Fruit fly (Drosophila melanogaster) whole organism, embryonic: Measurements from ENCODE around the gene SCCRO.
A peak's percentile ranks its signal among the peaks of the same experiment; 100 is the strongest.

Experiments used
- Aef1 ChIP-seq: fragments of 200-800 bp; sonication (Bioruptor generic); IDR thresholded peaks from 3 replicates; pipeline ENCODE4 v1.3.6; 2022; ENCODE audit warnings: missing biosample characterization, missing genetic modification characterization
- Bdp1 ChIP-seq: fragments of 200-800 bp; sonication (Bioruptor generic); optimal IDR thresholded peaks from 3 replicates; lab custom pipeline; 2016; ENCODE audit warnings: missing biosample characterization, missing genetic modification characterization
- CG1024 ChIP-seq: fragments of 200-800 bp; sonication (Bioruptor generic); IDR thresholded peaks from 2 replicates; pipeline ENCODE4 v1.3.6; 2022; ENCODE audit warnings: missing biosample characterization, missing genetic modification characterization
- CG10321 ChIP-seq: fragments of 200-800 bp; sonication (Bioruptor generic); IDR thresholded peaks from 2 replicates; pipeline ENCODE4 v1.3.6; 2022; ENCODE audit warnings: missing biosample characterization, missing genetic modification characterization
- CG1233 ChIP-seq: fragments of 200-800 bp; sonication (Bioruptor generic); optimal IDR thresholded peaks from 4 replicates; lab custom pipeline; 2018; ENCODE audit warnings: missing biosample characterization, mild to moderate bottlenecking, missing genetic modification characterization
- CG12942 ChIP-seq: fragments of 200-800 bp; sonication (Bioruptor generic); optimal IDR thresholded peaks from 3 replicates; lab custom pipeline; 2016; ENCODE audit warnings: missing biosample characterization, missing genetic modification characterization
- CG13624 ChIP-seq: fragments of 200-800 bp; sonication (Bioruptor generic); optimal IDR thresholded peaks from 2 replicates; lab custom pipeline; 2016; ENCODE audit warnings: missing biosample characterization, missing genetic modification characterization
- CG13775 ChIP-seq: fragments of 200-800 bp; sonication (Bioruptor generic); optimal IDR thresholded peaks from 3 replicates; lab custom pipeline; 2017; ENCODE audit warnings: missing biosample characterization, mild to moderate bottlenecking, missing genetic modification characterization
- CG1529 ChIP-seq: fragments of 200-800 bp; sonication (Bioruptor generic); optimal IDR thresholded peaks from 3 replicates; lab custom pipeline; 2018; ENCODE audit warnings: missing biosample characterization, missing genetic modification characterization
- CG17328 ChIP-seq: fragments of 200-800 bp; sonication (Bioruptor generic); IDR thresholded peaks from 2 replicates; pipeline ENCODE4 v1.3.6; 2022; ENCODE audit warnings: missing biosample characterization, missing genetic modification characterization
- CG17361 ChIP-seq: fragments of 200-800 bp; sonication (Bioruptor generic); IDR thresholded peaks from 3 replicates; pipeline ENCODE4 v1.3.6; 2022; ENCODE audit warnings: missing biosample characterization, missing genetic modification characterization
- CG2120 ChIP-seq: fragments of 200-800 bp; sonication (Bioruptor generic); optimal IDR thresholded peaks from 3 replicates; lab custom pipeline; 2016; ENCODE audit warnings: missing biosample characterization, missing genetic modification characterization
- CG2678 ChIP-seq: fragments of 200-800 bp; sonication (Bioruptor generic); optimal IDR thresholded peaks from 3 replicates; lab custom pipeline; 2019; ENCODE audit warnings: missing biosample characterization, mild to moderate bottlenecking, missing genetic modification characterization, moderate library complexity
- CG43689 ChIP-seq: fragments of 200-800 bp; sonication (Bioruptor generic); IDR thresholded peaks from 2 replicates; pipeline ENCODE4 v1.3.6; 2022; ENCODE audit warnings: missing biosample characterization, missing genetic modification characterization
- CG4730 ChIP-seq: fragments of 200-800 bp; sonication (Bioruptor generic); IDR thresholded peaks from 2 replicates; pipeline ENCODE4 v1.3.6; 2022; ENCODE audit warnings: missing biosample characterization, missing genetic modification characterization
- CG5180 ChIP-seq: fragments of 200-800 bp; sonication (Bioruptor generic); optimal IDR thresholded peaks from 3 replicates; lab custom pipeline; 2017; ENCODE audit warnings: missing biosample characterization, missing genetic modification characterization, mild to moderate bottlenecking, moderate library complexity, missing genetic modification reagents
- CG7928 ChIP-seq: fragments of 200-800 bp; sonication (Bioruptor generic); optimal IDR thresholded peaks from 2 replicates; lab custom pipeline; 2017; ENCODE audit warnings: missing biosample characterization, mild to moderate bottlenecking, missing genetic modification characterization
- Dek ChIP-seq: fragments of 200-800 bp; sonication (Bioruptor generic); optimal IDR thresholded peaks from 3 replicates; lab custom pipeline; 2019; ENCODE audit warnings: missing biosample characterization, mild to moderate bottlenecking, missing genetic modification characterization, moderate library complexity
- Hand ChIP-seq: fragments of 200-800 bp; sonication (Bioruptor generic); optimal IDR thresholded peaks from 2 replicates; lab custom pipeline; 2017; ENCODE audit warnings: mild to moderate bottlenecking, missing biosample characterization, missing genetic modification reagents, missing genetic modification characterization
- Max ChIP-seq: fragments of 200-800 bp; sonication (Bioruptor generic); optimal IDR thresholded peaks from 2 replicates; lab custom pipeline; 2016; ENCODE audit warnings: missing biosample characterization, mild to moderate bottlenecking, missing genetic modification characterization
- Myb ChIP-seq: fragments of 200-800 bp; sonication (Bioruptor generic); optimal IDR thresholded peaks from 2 replicates; lab custom pipeline; 2016; ENCODE audit warnings: missing biosample characterization, missing genetic modification characterization
- NFAT ChIP-seq: fragments of 200-800 bp; sonication (Bioruptor generic); IDR thresholded peaks from 2 replicates; pipeline ENCODE4 v1.3.6; 2022; ENCODE audit warnings: missing biosample characterization, missing genetic modification characterization
- Nf-YA ChIP-seq: fragments of 200-800 bp; sonication (Bioruptor generic); IDR thresholded peaks from 2 replicates; pipeline ENCODE4 v1.3.6; 2022; ENCODE audit warnings: missing biosample characterization, missing genetic modification characterization
- NfI ChIP-seq: fragments of 200-800 bp; sonication (Bioruptor generic); optimal IDR thresholded peaks from 3 replicates; lab custom pipeline; 2018; ENCODE audit warnings: missing biosample characterization, mild to moderate bottlenecking, missing genetic modification characterization, moderate library complexity
- Oaz ChIP-seq: fragments of 200-800 bp; sonication (Bioruptor generic); IDR thresholded peaks from 2 replicates; pipeline ENCODE4 v1.3.6; 2022; ENCODE audit warnings: missing biosample characterization, missing genetic modification characterization
- Sry-δ ChIP-seq: fragments of 200-800 bp; sonication (Bioruptor generic); optimal IDR thresholded peaks from 2 replicates; lab custom pipeline; 2016; ENCODE audit warnings: missing biosample characterization, missing genetic modification characterization
- ac ChIP-seq: fragments of 200-800 bp; sonication (Bioruptor generic); optimal IDR thresholded peaks from 3 replicates; lab custom pipeline; 2017; ENCODE audit warnings: missing biosample characterization, mild to moderate bottlenecking, missing genetic modification characterization
- ara ChIP-seq: fragments of 200-800 bp; sonication (Bioruptor generic); IDR thresholded peaks from 2 replicates; pipeline ENCODE4 v1.3.6; 2022; ENCODE audit warnings: missing biosample characterization, missing genetic modification characterization
- ase ChIP-seq: fragments of 200-800 bp; sonication (Bioruptor generic); IDR thresholded peaks from 3 replicates; pipeline ENCODE4 v1.3.6; 2022; ENCODE audit warnings: missing biosample characterization, missing genetic modification characterization
- ash1 ChIP-seq: fragments of 200-800 bp; sonication (Bioruptor generic); optimal IDR thresholded peaks from 2 replicates; lab custom pipeline; 2018; ENCODE audit warnings: missing biosample characterization, mild to moderate bottlenecking, missing genetic modification characterization
- az2 ChIP-seq: fragments of 200-800 bp; sonication (Bioruptor generic); optimal IDR thresholded peaks from 3 replicates; lab custom pipeline; 2016; ENCODE audit warnings: missing biosample characterization, missing genetic modification characterization
- chif ChIP-seq, 2 experiments: fragments of 200-800 bp; sonication (Bioruptor generic); optimal IDR thresholded peaks; 3 replicates each; lab custom pipeline; 2016; ENCODE audit warnings: missing biosample characterization in 2 of 2, missing genetic modification characterization in 2 of 2
- dimm ChIP-seq: fragments of 200-800 bp; sonication (Bioruptor generic); IDR thresholded peaks from 2 replicates; pipeline ENCODE4 v1.3.6; 2022; ENCODE audit warnings: missing biosample characterization, missing genetic modification characterization
- esg ChIP-seq: fragments of 200-800 bp; sonication (Bioruptor generic); conservative IDR thresholded peaks from 2 replicates; pipeline ENCODE4 v1.3.6; 2022; ENCODE audit warnings: missing biosample characterization, missing genetic modification characterization
- grau ChIP-seq: fragments of 200-800 bp; optimal IDR thresholded peaks from 3 replicates; lab custom pipeline; 2019; ENCODE audit warnings: missing biosample characterization, mild to moderate bottlenecking, missing genetic modification characterization, moderate library complexity
- gsb ChIP-seq: fragments of 200-800 bp; sonication (Bioruptor generic); IDR thresholded peaks from 2 replicates; pipeline ENCODE4 v1.3.6; 2022; ENCODE audit warnings: missing biosample characterization, missing genetic modification characterization
- kni ChIP-seq: fragments of 200-800 bp; sonication (Bioruptor generic); optimal IDR thresholded peaks from 3 replicates; lab custom pipeline; 2017; ENCODE audit warnings: mild to moderate bottlenecking, missing biosample characterization, missing genetic modification reagents, missing genetic modification characterization
- lilli ChIP-seq: fragments of 200-800 bp; sonication (Bioruptor generic); optimal IDR thresholded peaks from 3 replicates; lab custom pipeline; 2016; ENCODE audit warnings: missing biosample characterization, missing genetic modification characterization
- luna ChIP-seq: fragments of 200-800 bp; sonication (Bioruptor generic); optimal IDR thresholded peaks from 2 replicates; lab custom pipeline; 2016; ENCODE audit warnings: missing biosample characterization, missing genetic modification characterization
- mam ChIP-seq: fragments of 200-800 bp; sonication (Bioruptor generic); optimal IDR thresholded peaks from 3 replicates; lab custom pipeline; 2016; ENCODE audit warnings: missing biosample characterization, missing genetic modification characterization
- pho ChIP-seq: fragments of 200-800 bp; sonication (Bioruptor generic); optimal IDR thresholded peaks from 2 replicates; lab custom pipeline; 2016; ENCODE audit warnings: missing biosample characterization, missing genetic modification characterization
- ranshi ChIP-seq: fragments of 200-800 bp; sonication (Bioruptor generic); IDR thresholded peaks from 2 replicates; pipeline ENCODE4 v1.3.6; 2022; ENCODE audit warnings: missing biosample characterization, missing genetic modification characterization
- rib ChIP-seq: fragments of 200-800 bp; sonication (Bioruptor generic); IDR thresholded peaks from 2 replicates; pipeline ENCODE4 v1.3.6; 2022; ENCODE audit warnings: missing biosample characterization, missing genetic modification characterization
- sens-2 ChIP-seq: fragments of 200-800 bp; sonication (Bioruptor generic); IDR thresholded peaks from 2 replicates; pipeline ENCODE4 v1.3.6; 2022; ENCODE audit warnings: missing biosample characterization, missing genetic modification characterization
- sob ChIP-seq: fragments of 200-800 bp; sonication (Bioruptor generic); IDR thresholded peaks from 2 replicates; pipeline ENCODE4 v1.3.6; 2022; ENCODE audit warnings: missing biosample characterization, missing genetic modification characterization
- sqz ChIP-seq: fragments of 200-800 bp; sonication (Bioruptor generic); optimal IDR thresholded peaks from 3 replicates; lab custom pipeline; 2018; ENCODE audit warnings: missing biosample characterization, mild to moderate bottlenecking, missing genetic modification characterization
- tna ChIP-seq: fragments of 200-800 bp; sonication (Bioruptor generic); IDR thresholded peaks from 2 replicates; pipeline ENCODE4 v1.3.6; 2022; ENCODE audit warnings: missing biosample characterization, missing genetic modification characterization; ENCODE audit not compliant: partially characterized antibody
- trem ChIP-seq: fragments of 200-800 bp; optimal IDR thresholded peaks from 3 replicates; lab custom pipeline; 2019; ENCODE audit warnings: missing biosample characterization, mild to moderate bottlenecking, missing genetic modification characterization, moderate library complexity
- unc-4 ChIP-seq: fragments of 200-800 bp; sonication (Bioruptor generic); IDR thresholded peaks from 2 replicates; pipeline ENCODE4 v1.3.6; 2022; ENCODE audit warnings: missing biosample characterization, missing genetic modification characterization; ENCODE audit not compliant: partially characterized antibody

The SCCRO gene

dm6 chr3L:15532368-15533030 is 30.7 kb upstream of the SCCRO start (continued):
- TF ChIP-seq kni (GFP tag; lab: Kevin White, UChicago) = peak; percentile 27
- TF ChIP-seq NfI (GFP tag; lab: Kevin White, UChicago) = no peak
- peak; percentile 45 for TF ChIP-seq CG5180 (GFP tag; lab: Kevin White, UChicago)
- TF ChIP-seq ase (GFP tag; lab: Robert Waterston, UW) = 0 out of 3 replicates have a peak, but pooled peaks have one; percentile 26
- 0 out of 2 replicates have a peak, but pooled peaks have one; percentile 23 for TF ChIP-seq dimm (GFP tag; lab: Robert Waterston, UW)
- peak in 1 of 2 experiments; percentile 33 for TF ChIP-seq chif (GFP tag; optimal IDR thresholded peaks at IDR 0.05; lab: Kevin White, UChicago)
- no peak for TF ChIP-seq CG7928 (GFP tag; lab: Kevin White, UChicago)
- TF ChIP-seq Dek = no peak
- TF ChIP-seq Max (GFP tag; lab: Kevin White, UChicago) = peak; percentile 27
- 0 out of 2 replicates have a peak, but pooled peaks have one; percentile 31 for TF ChIP-seq CG4730 (GFP tag; lab: Robert Waterston, UW)
- TF ChIP-seq ash1 (GFP tag; lab: Kevin White, UChicago) = no peak
- no peak for TF ChIP-seq CG13624 (GFP tag; lab: Kevin White, UChicago)
- TF ChIP-seq unc-4 (GFP tag; lab: Robert Waterston, UW) = no peak
- peak; percentile 55 for TF ChIP-seq esg
- peak; percentile 85; the same call in 2 of the 3 replicates for TF ChIP-seq CG17361 (GFP tag; lab: Robert Waterston, UW)
- peak; percentile 36 for TF ChIP-seq mam (GFP tag; lab: Kevin White, UChicago)
- peak; percentile 52; the same call in 1 of the 2 replicates for TF ChIP-seq sens-2 (GFP tag; lab: Robert Waterston, UW)
- peak; percentile 68 for TF ChIP-seq ranshi (GFP tag; lab: Robert Waterston, UW)
- TF ChIP-seq CG1024 (GFP tag; lab: Robert Waterston, UW) = peak; percentile 29; the same call in 1 of the 2 replicates
- 0 out of 2 replicates have a peak, but pooled peaks have one; percentile 34 for TF ChIP-seq sob (GFP tag; lab: Robert Waterston, UW)
- TF ChIP-seq CG12942 (GFP tag; lab: Kevin White, UChicago) = no peak
- no peak for TF ChIP-seq CG1529 (GFP tag; lab: Kevin White, UChicago)
- TF ChIP-seq tna (GFP tag; lab: Robert Waterston, UW) = no peak
- TF ChIP-seq rib (GFP tag; lab: Robert Waterston, UW) = 0 out of 2 replicates have a peak, but pooled peaks have one; percentile 58
- no peak for TF ChIP-seq CG43689
- TF ChIP-seq Nf-YA = peak; percentile 53; the same call in 1 of the 2 replicates
- peak; percentile 19 for TF ChIP-seq CG1233 (GFP tag; lab: Kevin White, UChicago)
- TF ChIP-seq grau = peak; percentile 51
- peak; percentile 16 for TF ChIP-seq az2 (GFP tag; lab: Kevin White, UChicago)
- no peak for TF ChIP-seq NFAT (GFP tag; lab: Robert Waterston, UW)
- no peak for TF ChIP-seq Hand (GFP tag; lab: Kevin White, UChicago)
- peak; percentile 14 for TF ChIP-seq Myb
- TF ChIP-seq Oaz (GFP tag; lab: Robert Waterston, UW) = 0 out of 2 replicates have a peak, but pooled peaks have one; percentile 15
- no peak for TF ChIP-seq Sry-δ (GFP tag; lab: Kevin White, UChicago)
- TF ChIP-seq ac = no peak
- 0 out of 3 replicates have a peak, but pooled peaks have one; percentile 29 for TF ChIP-seq Aef1 (GFP tag; lab: Robert Waterston, UW)

dm6 chr3L:15533402-15534129 is 29.7 kb upstream of the SCCRO start:
- no peak for TF ChIP-seq sqz
- peak; percentile 30 for TF ChIP-seq CG2120 (GFP tag; lab: Kevin White, UChicago)
- no peak for TF ChIP-seq CG10321 (GFP tag; lab: Robert Waterston, UW)
- TF ChIP-seq lilli (GFP tag; lab: Kevin White, UChicago) = peak; percentile 29
- no peak for TF ChIP-seq luna (GFP tag; lab: Kevin White, UChicago)
- TF ChIP-seq CG17328 (GFP tag; lab: Robert Waterston, UW) = peak; percentile 20; the same call in 1 of the 2 replicates
- TF ChIP-seq Bdp1 (GFP tag; lab: Kevin White, UChicago) = no peak
- no peak for TF ChIP-seq pho (GFP tag; lab: Kevin White, UChicago)
- TF ChIP-seq ara (GFP tag; lab: Robert Waterston, UW) = peak; percentile 59
- TF ChIP-seq CG13775 (GFP tag; lab: Kevin White, UChicago) = no peak
- peak; percentile 8 for TF ChIP-seq trem (tag; lab: Kevin White, UChicago)
- no peak for TF ChIP-seq gsb (GFP tag; lab: Robert Waterston, UW)
- TF ChIP-seq az2 (GFP tag; lab: Kevin White, UChicago) = no peak
- TF ChIP-seq CG2678 (tag; lab: Kevin White, UChicago) = peak; percentile 44
